Worm (Caenorhabditis elegans) whole organism, L2 larva: ENCODE measurements around the gene rps-14.

Experiments
- C34F6.9 ChIP-seq: fragments of 150-350 bp; optimal IDR thresholded peaks from 2 replicates; lab custom pipeline; 2014; ENCODE audit warnings: missing biosample characterization, missing genetic modification characterization
- R02D3.7 ChIP-seq: fragments of 150-350 bp; optimal IDR thresholded peaks from 2 replicates; lab custom pipeline; 2014; ENCODE audit warnings: missing biosample characterization, missing genetic modification characterization
- Y55F3AM.14 ChIP-seq: fragments of 200-800 bp; sonication (Bioruptor generic); optimal IDR thresholded peaks from 2 replicates; lab custom pipeline; 2018; ENCODE audit warnings: mild to moderate bottlenecking, missing genetic modification characterization, missing compliant biosample characterization
- ZK546.5 ChIP-seq: sonication (generic microtip); optimal IDR thresholded peaks from 2 replicates; lab custom pipeline; 2017; ENCODE audit warnings: missing biosample characterization, missing genetic modification characterization
- ama-1 ChIP-seq: fragments of 150-350 bp; optimal IDR thresholded peaks from 2 replicates; lab custom pipeline; 2018; ENCODE audit warnings: inconsistent platforms
- ceh-16 ChIP-seq: fragments of 150-350 bp; optimal IDR thresholded peaks from 2 replicates; lab custom pipeline; 2014; ENCODE audit warnings: missing biosample characterization, missing genetic modification characterization
- ceh-82 ChIP-seq: fragments of 150-350 bp; optimal IDR thresholded peaks from 2 replicates; lab custom pipeline; 2014; ENCODE audit warnings: missing biosample characterization, missing genetic modification characterization
- crh-2 ChIP-seq: sonication (generic microtip); optimal IDR thresholded peaks from 2 replicates; lab custom pipeline; 2017; ENCODE audit warnings: missing biosample characterization, missing genetic modification characterization
- dmd-4 ChIP-seq: sonication (generic microtip); optimal IDR thresholded peaks from 2 replicates; lab custom pipeline; 2017; ENCODE audit warnings: missing biosample characterization, missing genetic modification characterization
- egl-27 ChIP-seq: sonication (generic microtip); optimal IDR thresholded peaks from 3 replicates; lab custom pipeline; 2017; ENCODE audit warnings: missing biosample characterization, missing genetic modification reagents, missing genetic modification characterization
- elt-1 ChIP-seq: fragments of 150-350 bp; optimal IDR thresholded peaks from 2 replicates; lab custom pipeline; 2014; ENCODE audit warnings: missing biosample characterization, missing genetic modification characterization
- elt-3 ChIP-seq: sonication (generic microtip); optimal IDR thresholded peaks from 2 replicates; lab custom pipeline; 2017; ENCODE audit warnings: missing biosample characterization, missing genetic modification characterization
- fos-1 ChIP-seq: fragments of 150-350 bp; optimal IDR thresholded peaks from 2 replicates; lab custom pipeline; 2014; ENCODE audit warnings: missing biosample characterization, missing genetic modification characterization
- gmeb-1 ChIP-seq: fragments of 150-350 bp; optimal IDR thresholded peaks from 2 replicates; lab custom pipeline; 2014; ENCODE audit warnings: missing biosample characterization, missing genetic modification characterization
- lin-11 ChIP-seq: fragments of 150-350 bp; sonication (generic microtip); optimal IDR thresholded peaks from 2 replicates; lab custom pipeline; 2014; ENCODE audit warnings: missing biosample characterization, missing genetic modification characterization, inconsistent platforms, mixed read lengths
- lin-13 ChIP-seq: fragments of 150-350 bp; optimal IDR thresholded peaks from 2 replicates; lab custom pipeline; 2014; ENCODE audit warnings: missing biosample characterization, missing genetic modification reagents, missing genetic modification characterization
- lin-39 ChIP-seq: fragments of 150-350 bp; optimal IDR thresholded peaks from 2 replicates; lab custom pipeline; 2014; ENCODE audit warnings: missing biosample characterization, missing genetic modification reagents, missing genetic modification characterization
- lsy-2 ChIP-seq, 2 experiments: fragments of 150-350 bp in 1 of 2; sonication (generic microtip) in 1 of 2; optimal IDR thresholded peaks; 2 replicates each; lab custom pipeline; 2014 to 2017; ENCODE audit warnings: missing biosample characterization in 2 of 2, missing genetic modification characterization in 2 of 2
- mab-5 ChIP-seq: fragments of 150-350 bp; optimal IDR thresholded peaks from 2 replicates; lab custom pipeline; 2014; ENCODE audit warnings: missing biosample characterization, missing genetic modification characterization
- mbf-1 ChIP-seq: sonication (generic microtip); optimal IDR thresholded peaks from 2 replicates; lab custom pipeline; 2017; ENCODE audit warnings: missing biosample characterization, missing genetic modification characterization
- mdl-1 ChIP-seq, 2 experiments: fragments of 150-350 bp in 1 of 2; sonication (generic microtip) in 1 of 2; optimal IDR thresholded peaks; 2 replicates each; lab custom pipeline; 2017; ENCODE audit warnings: missing biosample characterization in 2 of 2, missing genetic modification characterization in 2 of 2
- nhr-10 ChIP-seq: sonication (generic microtip); optimal IDR thresholded peaks from 2 replicates; lab custom pipeline; 2017; ENCODE audit warnings: missing biosample characterization, missing genetic modification characterization
- nhr-12 ChIP-seq: fragments of 150-350 bp; optimal IDR thresholded peaks from 2 replicates; lab custom pipeline; 2014; ENCODE audit warnings: missing biosample characterization, missing genetic modification characterization
- nhr-129 ChIP-seq: fragments of 150-350 bp; optimal IDR thresholded peaks from 2 replicates; lab custom pipeline; 2014; ENCODE audit warnings: missing biosample characterization, missing genetic modification characterization
- nhr-21 ChIP-seq: fragments of 150-350 bp; optimal IDR thresholded peaks from 2 replicates; lab custom pipeline; 2014; ENCODE audit warnings: missing biosample characterization, missing genetic modification characterization
- nhr-237 ChIP-seq: fragments of 150-350 bp; optimal IDR thresholded peaks from 2 replicates; lab custom pipeline; 2014; ENCODE audit warnings: missing biosample characterization, missing genetic modification characterization
- nhr-25 ChIP-seq: fragments of 150-350 bp; sonication (generic microtip); optimal IDR thresholded peaks from 3 replicates; lab custom pipeline; 2014; ENCODE audit warnings: missing biosample characterization, missing genetic modification characterization
- nhr-6 ChIP-seq: fragments of 150-350 bp; optimal IDR thresholded peaks from 2 replicates; lab custom pipeline; 2014; ENCODE audit warnings: missing biosample characterization, missing genetic modification characterization
- sem-4 ChIP-seq: fragments of 150-350 bp; optimal IDR thresholded peaks from 2 replicates; lab custom pipeline; 2014; ENCODE audit warnings: missing biosample characterization, missing genetic modification reagents, missing genetic modification characterization
- skn-1 ChIP-seq: sonication (generic microtip); optimal IDR thresholded peaks from 2 replicates; lab custom pipeline; 2017; ENCODE audit warnings: missing biosample characterization, missing genetic modification characterization
- sma-3 ChIP-seq: sonication (generic microtip); optimal IDR thresholded peaks from 2 replicates; lab custom pipeline; 2016; ENCODE audit warnings: missing genetic modification reagents, missing genetic modification characterization, missing compliant biosample characterization
- sma-9 ChIP-seq, 2 experiments: fragments of 150-350 bp in 1 of 2; sonication (generic microtip) in 1 of 2; optimal IDR thresholded peaks; 2 replicates each; lab custom pipeline; 2014 to 2016; ENCODE audit warnings: missing genetic modification characterization in 2 of 2, mild to moderate bottlenecking in 1 of 2, missing biosample characterization in 1 of 2, missing compliant biosample characterization in 1 of 2, missing genetic modification reagents in 1 of 2, moderate library complexity in 1 of 2
- snpc-4 ChIP-seq: fragments of 150-350 bp; optimal IDR thresholded peaks from 2 replicates; lab custom pipeline; 2014; ENCODE audit warnings: missing biosample characterization, missing genetic modification characterization
- unc-39 ChIP-seq: fragments of 150-350 bp; optimal IDR thresholded peaks from 2 replicates; lab custom pipeline; 2014; ENCODE audit warnings: missing biosample characterization, missing genetic modification characterization
- unc-55 ChIP-seq: fragments of 150-350 bp; sonication (generic microtip); optimal IDR thresholded peaks from 3 replicates; lab custom pipeline; 2014; ENCODE audit warnings: missing biosample characterization, missing genetic modification reagents, missing genetic modification characterization
- unc-62 ChIP-seq: fragments of 150-350 bp; optimal IDR thresholded peaks from 2 replicates; lab custom pipeline; 2014; ENCODE audit warnings: missing biosample characterization, missing genetic modification reagents, missing genetic modification characterization
- zag-1 ChIP-seq: fragments of 150-350 bp; optimal IDR thresholded peaks from 2 replicates; lab custom pipeline; 2014; ENCODE audit warnings: missing biosample characterization, missing genetic modification characterization
- ztf-1 ChIP-seq: fragments of 200-800 bp; sonication (Bioruptor generic); conservative IDR thresholded peaks from 2 replicates; pipeline ENCODE4 v1.3.6; 2022; ENCODE audit warnings: missing genetic modification characterization, missing compliant biosample characterization
- ztf-11 ChIP-seq: sonication (generic microtip); optimal IDR thresholded peaks from 2 replicates; lab custom pipeline; 2017; ENCODE audit warnings: missing biosample characterization, missing genetic modification characterization
- ztf-4 ChIP-seq: fragments of 150-350 bp; optimal IDR thresholded peaks from 2 replicates; lab custom pipeline; 2014; ENCODE audit warnings: missing biosample characterization, missing genetic modification characterization

The rps-14 gene

ce11 chrIII:7153747-7154238 lies 25.6 kb downstream of the rps-14 start, which contains the start of gene ogt-1 (continued):
- TF ChIP-seq nhr-21 (peak; percentile 72), ztf-1 (GFP tag; lab: Robert Waterston, UW) (no peak), unc-62 (GFP tag; lab: Kevin White, UChicago) (no peak), nhr-129 (tag; lab: Kevin White, UChicago) (peak; percentile 90), egl-27 (peak; percentile 98), ama-1 (lab: Kevin White, UChicago) (peak; percentile 84), sma-9 (GFP tag; optimal IDR thresholded peaks at IDR 0.05; lab: Kevin White, UChicago) (peak; percentile 98), sma-9 (tag; optimal IDR thresholded peaks at IDR 0.05; lab: Kevin White, UChicago) (no peak)

- TF ChIP-seq nhr-25 (tag; lab: Kevin White, UChicago) (peak; percentile 56), zag-1 (tag; lab: Kevin White, UChicago) (no peak), ztf-11 (tag; lab: Kevin White, UChicago) (no peak), ztf-4 (peak; percentile 45), nhr-12 (tag; lab: Kevin White, UChicago) (no peak), ZK546.5 (no peak), mdl-1 (tag; optimal IDR thresholded peaks at IDR 0.05; lab: Kevin White, UChicago) (no peak), skn-1 (tag; lab: Kevin White, UChicago) (no peak), egl-27 (peak; percentile 26), crh-2 (tag; lab: Kevin White, UChicago) (no peak), mbf-1 (no peak), snpc-4 (tag; lab: Kevin White, UChicago) (no peak), C34F6.9 (tag; lab: Kevin White, UChicago) (no peak), unc-55 (no peak), R02D3.7 (tag; lab: Kevin White, UChicago) (no peak), sem-4 (tag; lab: Kevin White, UChicago) (no peak), ceh-16 (tag; lab: Kevin White, UChicago) (no peak), sma-9 (GFP tag; optimal IDR thresholded peaks at IDR 0.05; lab: Kevin White, UChicago) (no peak), sma-9 (tag; optimal IDR thresholded peaks at IDR 0.05; lab: Kevin White, UChicago) (no peak), sma-3 (GFP tag; lab: Kevin White, UChicago) (no peak), nhr-129 (tag; lab: Kevin White, UChicago) (no peak), nhr-237 (tag; lab: Kevin White, UChicago) (no peak), lin-11 (tag; lab: Kevin White, UChicago) (no peak), elt-1 (tag; lab: Kevin White, UChicago) (no peak), lin-39 (no peak), nhr-10 (no peak), lin-13 (GFP tag; lab: Kevin White, UChicago) (no peak), fos-1 (peak; percentile 0), elt-3 (no peak), mab-5 (tag; lab: Kevin White, UChicago) (no peak)
Observed at ce11 chrIII:7152569-7152968, 26.8 kb downstream of the rps-14 start.

- TF ChIP-seq ztf-4, result no peak
- TF ChIP-seq Y55F3AM.14 (GFP tag; lab: Kevin White, UChicago), result no peak
- no peak for TF ChIP-seq fos-1
- TF ChIP-seq nhr-12 (tag; lab: Kevin White, UChicago), result no peak
- TF ChIP-seq dmd-4, result no peak
- TF ChIP-seq ceh-82 (tag; lab: Kevin White, UChicago), result no peak
- no peak for TF ChIP-seq lsy-2 (tag; optimal IDR thresholded peaks at IDR 0.05; lab: Kevin White, UChicago)
- no peak for TF ChIP-seq sma-9 (GFP tag; optimal IDR thresholded peaks at IDR 0.05; lab: Kevin White, UChicago)
- TF ChIP-seq sma-9 (tag; optimal IDR thresholded peaks at IDR 0.05; lab: Kevin White, UChicago), result no peak
- TF ChIP-seq lin-11 (tag; lab: Kevin White, UChicago), result no peak
- no peak for TF ChIP-seq nhr-6 (tag; lab: Kevin White, UChicago)
- no peak for TF ChIP-seq unc-39 (tag; lab: Kevin White, UChicago)
- no peak for TF ChIP-seq gmeb-1 (tag; lab: Kevin White, UChicago)
- TF ChIP-seq ZK546.5, result no peak
- TF ChIP-seq mdl-1 (tag; optimal IDR thresholded peaks at IDR 0.05; lab: Kevin White, UChicago), result no peak
- no peak for TF ChIP-seq unc-62 (GFP tag; lab: Kevin White, UChicago)
- TF ChIP-seq ama-1 (lab: Kevin White, UChicago), result no peak
- TF ChIP-seq ztf-11 (tag; lab: Kevin White, UChicago), result no peak
- TF ChIP-seq ceh-16 (tag; lab: Kevin White, UChicago), result no peak
Observed at ce11 chrIII:7150162-7150561, 29.2 kb downstream of the rps-14 start.
